Worm (Caenorhabditis elegans) whole organism, midembryonic: Measurements from ENCODE around the gene dop-3.

Source experiments
- T22C8.4 ChIP-seq: fragments of 200-800 bp; sonication (Bioruptor generic); IDR thresholded peaks from 2 replicates; pipeline ENCODE4 v1.3.6; 2022; ENCODE audit warnings: missing genetic modification characterization, missing compliant biosample characterization
- cog-1 ChIP-seq: sonication (generic microtip); optimal IDR thresholded peaks from 2 replicates; lab custom pipeline; 2016; ENCODE audit warnings: missing genetic modification characterization, missing compliant biosample characterization
- flt-1 ChIP-seq: fragments of 200-800 bp; sonication (Bioruptor generic); IDR thresholded peaks from 2 replicates; pipeline ENCODE4 v1.3.6; 2022; ENCODE audit warnings: missing genetic modification characterization, missing compliant biosample characterization
- klf-2 ChIP-seq: fragments of 200-800 bp; sonication (Bioruptor generic); conservative IDR thresholded peaks from 2 replicates; pipeline ENCODE4 v1.3.6; 2022; ENCODE audit warnings: missing genetic modification reagents, missing genetic modification characterization, missing compliant biosample characterization
- med-1 ChIP-seq: sonication (generic microtip); optimal IDR thresholded peaks from 2 replicates; lab custom pipeline; 2017; ENCODE audit warnings: missing genetic modification characterization, mild to moderate bottlenecking, missing compliant biosample characterization, antibody characterized with exemption, missing genetic modification reagents; ENCODE audit not compliant: insufficient read depth
- ztf-29 ChIP-seq: fragments of 200-800 bp; sonication (Bioruptor generic); IDR thresholded peaks from 2 replicates; pipeline ENCODE4 v1.3.6; 2022; ENCODE audit warnings: missing genetic modification reagents, missing genetic modification characterization, missing compliant biosample characterization

ce11 chrX:6514466-6514865 is 55.1 kb downstream of the dop-3 start:
- no peak for TF ChIP-seq klf-2 (GFP tag; lab: Robert Waterston, UW)
- no peak for TF ChIP-seq flt-1 (GFP tag; lab: Robert Waterston, UW)
- no peak for TF ChIP-seq med-1 (GFP tag; lab: Kevin White, UChicago)
- no peak for TF ChIP-seq T22C8.4 (GFP tag; lab: Robert Waterston, UW)
- no peak for TF ChIP-seq ztf-29
- TF ChIP-seq cog-1 (tag; lab: Kevin White, UChicago): no peak
